Fruit fly (Drosophila melanogaster) whole organism, embryonic: ENCODE data around the gene Spc105R.

Experiments used
- Atf6 ChIP-seq: fragments of 200-800 bp; sonication (Bioruptor generic); IDR thresholded peaks from 2 replicates; pipeline ENCODE4 v1.3.6; 2022; ENCODE audit warnings: missing biosample characterization, missing genetic modification characterization
- Blimp-1 ChIP-seq: fragments of 200-800 bp; sonication (Bioruptor generic); optimal IDR thresholded peaks from 3 replicates; lab custom pipeline; 2018; ENCODE audit warnings: missing biosample characterization, missing genetic modification characterization, mild to moderate bottlenecking, moderate library complexity, missing genetic modification reagents
- CG10979 ChIP-seq: fragments of 200-800 bp; sonication (Bioruptor generic); optimal IDR thresholded peaks from 2 replicates; lab custom pipeline; 2018; ENCODE audit warnings: missing biosample characterization, mild to moderate bottlenecking, missing genetic modification characterization, moderate library complexity
- CG11695 ChIP-seq: fragments of 200-800 bp; sonication (Bioruptor generic); IDR thresholded peaks from 3 replicates; pipeline ENCODE4 v1.3.6; 2022; ENCODE audit warnings: missing biosample characterization, missing genetic modification characterization
- CG12236 ChIP-seq: fragments of 200-800 bp; sonication (Bioruptor generic); optimal IDR thresholded peaks from 2 replicates; lab custom pipeline; 2016; ENCODE audit warnings: missing biosample characterization, missing genetic modification characterization
- CG14050 ChIP-seq: fragments of 200-800 bp; sonication (Bioruptor generic); IDR thresholded peaks from 3 replicates; pipeline ENCODE4 v1.3.6; 2022; ENCODE audit warnings: missing biosample characterization, missing genetic modification characterization
- CG14965 ChIP-seq: fragments of 200-800 bp; sonication (Bioruptor generic); optimal IDR thresholded peaks from 2 replicates; lab custom pipeline; 2016; ENCODE audit warnings: missing biosample characterization, missing genetic modification characterization, borderline replicate concordance
- CG17829 ChIP-seq: fragments of 200-800 bp; optimal IDR thresholded peaks from 2 replicates; lab custom pipeline; 2019; ENCODE audit warnings: missing biosample characterization, mild to moderate bottlenecking, missing genetic modification characterization, moderate library complexity
- CG17912 ChIP-seq: fragments of 200-800 bp; sonication (Bioruptor generic); optimal IDR thresholded peaks from 2 replicates; lab custom pipeline; 2018; ENCODE audit warnings: missing biosample characterization, mild to moderate bottlenecking, missing genetic modification characterization
- CG2129 ChIP-seq: fragments of 200-800 bp; sonication (Bioruptor generic); IDR thresholded peaks from 2 replicates; pipeline ENCODE4 v1.3.6; 2022; ENCODE audit warnings: missing biosample characterization, missing genetic modification characterization; ENCODE audit not compliant: partially characterized antibody
- CG2202 ChIP-seq: fragments of 200-800 bp; sonication (Bioruptor generic); optimal IDR thresholded peaks from 2 replicates; lab custom pipeline; 2018; ENCODE audit warnings: missing biosample characterization, mild to moderate bottlenecking, missing genetic modification characterization
- CG33557 ChIP-seq: fragments of 200-800 bp; sonication (Bioruptor generic); optimal IDR thresholded peaks from 2 replicates; lab custom pipeline; 2019; ENCODE audit warnings: missing biosample characterization, mild to moderate bottlenecking, missing genetic modification characterization, moderate library complexity
- CG4617 ChIP-seq: fragments of 200-800 bp; sonication (Bioruptor generic); optimal IDR thresholded peaks from 3 replicates; lab custom pipeline; 2016; ENCODE audit warnings: missing biosample characterization, missing genetic modification characterization, borderline replicate concordance
- CG4707 ChIP-seq: fragments of 200-800 bp; sonication (Bioruptor generic); optimal IDR thresholded peaks from 2 replicates; lab custom pipeline; 2018; ENCODE audit warnings: missing biosample characterization, mild to moderate bottlenecking, missing genetic modification characterization, moderate library complexity
- CG6765 ChIP-seq: fragments of 200-800 bp; sonication (Bioruptor generic); optimal IDR thresholded peaks from 3 replicates; lab custom pipeline; 2017; ENCODE audit warnings: missing biosample characterization, mild to moderate bottlenecking, missing genetic modification characterization
- CG7963 ChIP-seq: fragments of 200-800 bp; sonication (Bioruptor generic); IDR thresholded peaks from 3 replicates; pipeline ENCODE4 v1.3.6; 2022; ENCODE audit warnings: missing biosample characterization, missing genetic modification characterization; ENCODE audit not compliant: partially characterized antibody
- CG8765 ChIP-seq: fragments of 200-800 bp; sonication (Bioruptor generic); IDR thresholded peaks from 2 replicates; pipeline ENCODE4 v1.3.6; 2022; ENCODE audit warnings: missing biosample characterization, missing genetic modification characterization
- CG8924 ChIP-seq: fragments of 200-800 bp; optimal IDR thresholded peaks from 3 replicates; lab custom pipeline; 2019; ENCODE audit warnings: missing biosample characterization, mild to moderate bottlenecking, missing genetic modification characterization, moderate library complexity
- CG9727 ChIP-seq: fragments of 200-800 bp; sonication (Bioruptor generic); optimal IDR thresholded peaks from 3 replicates; lab custom pipeline; 2017; ENCODE audit warnings: missing biosample characterization, mild to moderate bottlenecking, missing genetic modification characterization
- CG9817 ChIP-seq: fragments of 200-800 bp; sonication (Bioruptor generic); optimal IDR thresholded peaks from 2 replicates; lab custom pipeline; 2018; ENCODE audit warnings: missing biosample characterization, mild to moderate bottlenecking, missing genetic modification characterization, moderate library complexity
- Doc2 ChIP-seq: fragments of 200-800 bp; sonication (Bioruptor generic); IDR thresholded peaks from 2 replicates; pipeline ENCODE4 v1.3.6; 2022; ENCODE audit warnings: missing biosample characterization, missing genetic modification characterization
- Gug ChIP-seq: fragments of 200-800 bp; sonication (Bioruptor generic); IDR thresholded peaks from 4 replicates; pipeline ENCODE4 v1.3.6; 2022; ENCODE audit warnings: missing biosample characterization, missing genetic modification characterization
- HHEX ChIP-seq: fragments of 200-800 bp; sonication (Bioruptor generic); optimal IDR thresholded peaks from 3 replicates; lab custom pipeline; 2017; ENCODE audit warnings: missing biosample characterization, mild to moderate bottlenecking, missing genetic modification characterization, missing genetic modification reagents
- HLH4C ChIP-seq: fragments of 200-800 bp; sonication (Bioruptor generic); IDR thresholded peaks from 3 replicates; pipeline ENCODE4 v1.3.6; 2022; ENCODE audit warnings: missing biosample characterization, missing genetic modification characterization; ENCODE audit not compliant: partially characterized antibody
- HLH54F ChIP-seq: fragments of 200-800 bp; sonication (Bioruptor generic); optimal IDR thresholded peaks from 3 replicates; lab custom pipeline; 2016; ENCODE audit warnings: missing biosample characterization, missing genetic modification characterization
- Jarid2 ChIP-seq: fragments of 200-800 bp; sonication (Bioruptor generic); optimal IDR thresholded peaks from 3 replicates; lab custom pipeline; 2017; ENCODE audit warnings: mild to moderate bottlenecking, missing biosample characterization, missing genetic modification reagents, missing genetic modification characterization
- Kr ChIP-seq: fragments of 200-800 bp; sonication (Bioruptor generic); optimal IDR thresholded peaks from 2 replicates; lab custom pipeline; 2017; ENCODE audit warnings: missing biosample characterization, mild to moderate bottlenecking, missing genetic modification characterization
- Nf-YB ChIP-seq: fragments of 200-800 bp; sonication (Bioruptor generic); optimal IDR thresholded peaks from 3 replicates; lab custom pipeline; 2019; ENCODE audit warnings: missing biosample characterization, mild to moderate bottlenecking, missing genetic modification characterization, moderate library complexity
- Pdp1 ChIP-seq, 2 experiments: fragments of 200-800 bp; sonication (Bioruptor generic); optimal IDR thresholded peaks; 3 replicates each; lab custom pipeline; 2016; ENCODE audit warnings: missing biosample characterization in 2 of 2, missing genetic modification characterization in 2 of 2, mild to moderate bottlenecking in 1 of 2, moderate library complexity in 1 of 2
- Rfx ChIP-seq: fragments of 200-800 bp; sonication (Bioruptor generic); IDR thresholded peaks from 2 replicates; pipeline ENCODE4 v1.3.6; 2022; ENCODE audit warnings: missing biosample characterization, missing genetic modification characterization
- bab2 ChIP-seq: fragments of 200-800 bp; sonication (Bioruptor generic); optimal IDR thresholded peaks from 2 replicates; lab custom pipeline; 2016; ENCODE audit warnings: missing biosample characterization, missing genetic modification characterization
- br ChIP-seq: fragments of >200 bp; optimal IDR thresholded peaks from 2 replicates; lab custom pipeline; 2017
- btn ChIP-seq: fragments of 200-800 bp; sonication (Bioruptor generic); optimal IDR thresholded peaks from 2 replicates; lab custom pipeline; 2016; ENCODE audit warnings: missing biosample characterization, missing genetic modification characterization
- chn ChIP-seq: fragments of 200-800 bp; sonication (Bioruptor generic); optimal IDR thresholded peaks from 2 replicates; lab custom pipeline; 2016; ENCODE audit warnings: missing biosample characterization, missing genetic modification characterization
- croc ChIP-seq: fragments of 200-800 bp; sonication (Bioruptor generic); conservative IDR thresholded peaks from 3 replicates; pipeline ENCODE4 v1.3.6; 2022; ENCODE audit warnings: missing biosample characterization, missing genetic modification characterization
- dati ChIP-seq: fragments of 200-800 bp; sonication (Bioruptor generic); IDR thresholded peaks from 2 replicates; pipeline ENCODE4 v1.3.6; 2022; ENCODE audit warnings: missing biosample characterization, missing genetic modification characterization
- disco-r ChIP-seq: fragments of 200-800 bp; sonication (Bioruptor generic); optimal IDR thresholded peaks from 2 replicates; lab custom pipeline; 2016; ENCODE audit warnings: missing biosample characterization, missing genetic modification characterization
- dpn ChIP-seq, 2 experiments: fragments of 200-800 bp; sonication (Bioruptor generic); optimal IDR thresholded peaks; 3 replicates each; lab custom pipeline; 2016; ENCODE audit warnings: missing biosample characterization in 2 of 2, missing genetic modification characterization in 2 of 2
- esg ChIP-seq: fragments of 200-800 bp; sonication (Bioruptor generic); conservative IDR thresholded peaks from 2 replicates; pipeline ENCODE4 v1.3.6; 2022; ENCODE audit warnings: missing biosample characterization, missing genetic modification characterization
- ftz-f1 ChIP-seq: fragments of 200-800 bp; sonication (Bioruptor generic); optimal IDR thresholded peaks from 2 replicates; lab custom pipeline; 2016; ENCODE audit warnings: missing biosample characterization, missing genetic modification characterization
- gce ChIP-seq: fragments of 200-800 bp; sonication (Bioruptor generic); IDR thresholded peaks from 3 replicates; pipeline ENCODE4 v1.3.6; 2022; ENCODE audit warnings: missing biosample characterization, missing genetic modification characterization
- gsb-n ChIP-seq: fragments of 200-800 bp; sonication (Bioruptor generic); optimal IDR thresholded peaks from 3 replicates; lab custom pipeline; 2018; ENCODE audit warnings: missing biosample characterization, mild to moderate bottlenecking, missing genetic modification characterization
- lmd ChIP-seq: fragments of 200-800 bp; sonication (Bioruptor generic); IDR thresholded peaks from 2 replicates; pipeline ENCODE4 v1.3.6; 2022; ENCODE audit warnings: missing biosample characterization, missing genetic modification characterization
- mam ChIP-seq: fragments of 200-800 bp; sonication (Bioruptor generic); optimal IDR thresholded peaks from 3 replicates; lab custom pipeline; 2016; ENCODE audit warnings: missing biosample characterization, missing genetic modification characterization
- nom ChIP-seq: fragments of 200-800 bp; sonication (Bioruptor generic); optimal IDR thresholded peaks from 2 replicates; lab custom pipeline; 2017; ENCODE audit warnings: missing biosample characterization, missing genetic modification characterization, mild to moderate bottlenecking, moderate library complexity, missing genetic modification reagents
- pb ChIP-seq: fragments of 200-800 bp; sonication (Bioruptor generic); optimal IDR thresholded peaks from 3 replicates; lab custom pipeline; 2016; ENCODE audit warnings: missing biosample characterization, missing genetic modification characterization
- schlank ChIP-seq: fragments of 200-800 bp; sonication (Bioruptor generic); optimal IDR thresholded peaks from 2 replicates; lab custom pipeline; 2018; ENCODE audit warnings: missing biosample characterization, mild to moderate bottlenecking, missing genetic modification characterization
- seq ChIP-seq: fragments of 200-800 bp; sonication (Bioruptor generic); IDR thresholded peaks from 2 replicates; pipeline ENCODE4 v1.3.6; 2022; ENCODE audit warnings: missing biosample characterization, missing genetic modification characterization
- slp2 ChIP-seq: fragments of 200-800 bp; sonication (Bioruptor generic); optimal IDR thresholded peaks from 2 replicates; lab custom pipeline; 2016; ENCODE audit warnings: missing biosample characterization, missing genetic modification characterization
- ssp ChIP-seq: fragments of 200-800 bp; sonication (Bioruptor generic); IDR thresholded peaks from 2 replicates; pipeline ENCODE4 v1.3.6; 2022; ENCODE audit warnings: missing biosample characterization, missing genetic modification characterization

The Spc105R gene

DNA sequence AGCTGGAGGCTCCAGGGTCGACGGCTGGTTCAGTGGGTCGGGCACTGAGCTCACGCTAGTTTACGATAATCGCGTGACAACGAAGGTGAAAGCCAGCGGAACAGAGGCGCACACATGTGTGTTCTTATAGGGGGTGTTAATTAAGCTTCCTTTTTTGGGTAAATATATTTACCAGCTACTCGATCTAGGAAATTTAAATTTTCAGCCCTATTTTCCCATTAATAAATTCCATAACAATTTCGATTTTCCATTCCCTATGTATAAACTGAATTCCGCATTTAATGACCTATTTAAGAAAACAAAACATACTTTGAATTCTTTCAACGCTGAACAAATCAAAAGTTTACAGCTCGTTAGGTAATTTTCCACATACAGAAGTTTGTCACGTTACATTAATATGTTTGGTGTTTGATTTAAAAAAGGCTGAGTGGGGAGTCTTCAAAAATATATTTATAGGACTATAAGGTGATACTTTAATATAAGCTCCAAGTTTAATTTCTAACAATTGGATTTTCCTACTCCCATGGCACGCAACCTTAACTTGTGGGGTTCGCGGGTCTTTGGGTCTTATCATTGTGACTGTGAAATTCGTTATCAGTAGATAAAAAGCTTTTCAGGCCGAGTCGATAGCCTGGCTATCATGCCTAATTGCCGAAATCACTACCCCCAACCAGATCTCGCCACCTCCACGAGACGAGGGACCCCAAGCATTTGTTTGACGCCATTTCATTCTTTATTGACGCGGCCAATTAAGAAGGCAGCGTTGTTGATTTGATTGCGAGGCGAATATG is 37.0 kb downstream of the Spc105R start, which contains the start of gene CG13255 (continued):
- TF ChIP-seq ssp (GFP tag; lab: Robert Waterston, UW) (no peak), bab2 (peak; percentile 16), Kr (GFP tag; lab: Kevin White, UChicago) (no peak), gsb-n (tag; lab: Kevin White, UChicago) (no peak), dati (GFP tag; lab: Robert Waterston, UW) (no peak), Atf6 (GFP tag; lab: Robert Waterston, UW) (no peak), CG14965 (GFP tag; lab: Kevin White, UChicago) (no peak), CG4617 (GFP tag; lab: Kevin White, UChicago) (no peak), ftz-f1 (GFP tag; lab: Kevin White, UChicago) (no peak), HLH54F (GFP tag; lab: Kevin White, UChicago) (peak; percentile 59), CG14050 (GFP tag; lab: Robert Waterston, UW) (no peak), CG7963 (no peak), Pdp1 (GFP tag; optimal IDR thresholded peaks at IDR 0.05; lab: Kevin White, UChicago) (peak; percentile 18 to 32), CG2202 (no peak), Nf-YB (no peak), croc (GFP tag; lab: Robert Waterston, UW) (no peak), CG33557 (GFP tag; lab: Kevin White, UChicago) (no peak), HLH4C (GFP tag; lab: Robert Waterston, UW) (no peak), CG17829 (tag; lab: Kevin White, UChicago) (no peak), mam (GFP tag; lab: Kevin White, UChicago) (peak; percentile 61), CG9727 (peak; percentile 56), lmd (GFP tag; lab: Robert Waterston, UW) (no peak; the same call in 1 of the 2 replicates), br (lab: Kevin White, UChicago) (no peak), CG9817 (tag; lab: Kevin White, UChicago) (peak; percentile 18), slp2 (GFP tag; lab: Kevin White, UChicago) (peak; percentile 14), CG4707 (GFP tag; lab: Kevin White, UChicago) (no peak), CG8924 (tag; lab: Kevin White, UChicago) (peak; percentile 61), chn (GFP tag; lab: Kevin White, UChicago) (no peak), Gug (GFP tag; lab: Robert Waterston, UW) (no peak; the same call in 3 of the 4 replicates), CG12236 (GFP tag; lab: Kevin White, UChicago) (no peak), esg (GFP tag; lab: Robert Waterston, UW) (no peak), CG17912 (no peak), CG6765 (GFP tag; lab: Kevin White, UChicago) (no peak), Doc2 (GFP tag; lab: Robert Waterston, UW) (no peak), nom (GFP tag; lab: Kevin White, UChicago) (no peak), CG10979 (peak; percentile 3), CG2129 (no peak), Blimp-1 (GFP tag; lab: Kevin White, UChicago) (peak; percentile 24), disco-r (no peak), seq (GFP tag; lab: Robert Waterston, UW) (no peak), Rfx (GFP tag; lab: Robert Waterston, UW) (peak; percentile 60), CG11695 (GFP tag; lab: Robert Waterston, UW) (no peak), gce (GFP tag; lab: Robert Waterston, UW) (no peak), CG8765 (GFP tag; lab: Robert Waterston, UW) (no peak), HHEX (GFP tag; lab: Kevin White, UChicago) (peak; percentile 37), Jarid2 (GFP tag; lab: Kevin White, UChicago) (peak; percentile 5), btn (GFP tag; lab: Kevin White, UChicago) (no peak), pb (GFP tag; lab: Kevin White, UChicago) (no peak), schlank (tag; lab: Kevin White, UChicago) (no peak), dpn (GFP tag; optimal IDR thresholded peaks at IDR 0.05; lab: Kevin White, UChicago) (peak in 1 of 2 experiments; percentile 25)
